Worm (Caenorhabditis elegans): Measurements from ENCODE around the gene marg-1.

marg-1 gene

DNA sequence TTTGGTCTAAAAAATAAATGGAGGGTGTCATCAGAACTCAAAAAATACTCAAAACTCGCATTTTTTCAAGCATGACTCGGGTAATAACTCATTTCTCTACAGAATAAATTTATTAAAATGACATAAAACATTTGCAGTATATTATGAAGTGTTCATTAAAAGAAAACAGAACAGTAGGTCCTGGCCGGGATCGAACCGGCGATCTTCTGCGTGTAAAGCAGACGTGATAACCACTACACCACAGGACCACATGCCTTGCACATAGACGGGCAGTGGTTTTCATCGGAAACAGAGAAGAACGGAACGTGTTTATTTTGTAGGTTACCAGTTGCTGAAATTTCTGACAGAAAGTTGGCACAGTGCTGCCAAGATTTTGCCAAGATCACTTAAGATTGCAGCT, 12.4 kb upstream of the marg-1 start (continued):
- TF ChIP-seq ceh-82 (tag; optimal IDR thresholded peaks at IDR 0.05) (no peak), daf-12 (tag; optimal IDR thresholded peaks at IDR 0.05) (no peak), Y48G9A.11 (GFP tag; IDR thresholded peaks at IDR 0.05) (0 out of 2 replicates have a peak, but pooled peaks have one; percentile 27), gei-8 (GFP tag; optimal IDR thresholded peaks at IDR 0.05) (peak; percentile 28), pha-4 (GFP tag; IDR thresholded peaks at IDR 0.05) (peak; percentile 71; the same call in 1 of the 2 replicates), pha-4 (tag; optimal IDR thresholded peaks at IDR 0.05) (no peak), aha-1 (tag) (peak; percentile 96), zfp-2 (tag; optimal IDR thresholded peaks at IDR 0.05) (no peak), hlh-11 (tag; optimal IDR thresholded peaks at IDR 0.05) (peak; percentile 20), saeg-2 (GFP tag; IDR thresholded peaks at IDR 0.05) (no peak), F37D6.2 (tag; optimal IDR thresholded peaks at IDR 0.05) (no peak), mxl-2 (GFP tag; conservative IDR thresholded peaks at IDR 0.05) (no peak), tag-97 (GFP tag; IDR thresholded peaks at IDR 0.05) (no peak), arid-1 (GFP tag; conservative IDR thresholded peaks at IDR 0.05) (0 out of 2 replicates have a peak, but pooled peaks have one; percentile 26), mdt-29 (GFP tag; IDR thresholded peaks at IDR 0.05) (peak; percentile 57; the same call in 1 of the 2 replicates), lir-3 (tag; optimal IDR thresholded peaks at IDR 0.05) (peak; percentile 50), dpl-1 (GFP tag; optimal IDR thresholded peaks at IDR 0.05) (no peak)

DNA sequence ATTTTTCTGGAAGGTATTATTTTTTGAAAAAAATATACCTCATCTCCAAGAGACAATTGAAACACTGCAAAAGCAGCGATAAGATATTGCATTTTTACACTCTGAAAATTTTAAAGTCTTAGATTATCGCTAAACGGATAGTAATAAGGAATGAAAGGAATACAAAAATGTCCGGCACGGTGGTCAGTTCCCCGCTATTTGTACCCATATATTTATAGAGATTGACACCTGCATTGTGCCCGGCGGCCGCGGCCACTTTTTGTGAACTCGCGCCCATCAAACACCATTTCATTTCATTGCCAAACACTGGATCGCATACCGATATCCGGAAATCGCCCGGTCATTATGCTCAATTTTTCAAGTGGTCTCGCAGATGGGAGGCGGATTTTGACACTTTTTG, 11.8 kb upstream of the marg-1 start, which contains the start of gene idpp-5:
Gene idpp-5 (minus strand): TSS at position 101 of the 400 bp plus-strand sequence.
- no peak for TF ChIP-seq zfp-3 (GFP tag; conservative IDR thresholded peaks at IDR 0.05)
- TF ChIP-seq nhr-77 (tag; optimal IDR thresholded peaks at IDR 0.05) = no peak
- TF ChIP-seq unc-62 (GFP tag; optimal IDR thresholded peaks at IDR 0.05 in 1 of 2) = peak in 1 of 2 experiments; percentile 84
- no peak for TF ChIP-seq unc-62 (tag; optimal IDR thresholded peaks at IDR 0.05)
- no peak for TF ChIP-seq lsy-2 (tag; optimal IDR thresholded peaks at IDR 0.05)
- TF ChIP-seq unc-130 (GFP tag; optimal IDR thresholded peaks at IDR 0.05) = no peak

DNA sequence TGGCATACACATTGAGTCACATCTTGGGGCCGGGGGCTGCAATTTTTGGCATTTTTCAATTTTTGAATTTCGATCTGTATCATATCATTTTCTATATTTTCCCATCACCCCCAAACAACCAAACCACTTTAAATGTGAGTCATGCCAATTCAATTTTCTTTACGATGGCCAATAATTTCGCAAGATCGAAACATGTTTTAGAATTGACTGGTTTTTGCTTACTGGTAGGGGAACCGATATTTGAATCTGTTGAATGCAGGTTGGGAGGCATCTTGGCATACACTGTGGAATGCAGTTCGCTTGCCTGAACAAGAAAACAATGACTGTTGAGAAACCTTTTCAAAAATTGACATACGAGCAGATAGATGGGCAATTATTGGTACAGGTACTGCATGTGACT, 10.2 kb upstream of the marg-1 start:
- no peak for TF ChIP-seq T20F7.1 (GFP tag; optimal IDR thresholded peaks at IDR 0.05)
- peak in 1 of 2 experiments; percentile 73 for TF ChIP-seq unc-62 (GFP tag; optimal IDR thresholded peaks at IDR 0.05 in 1 of 2)
- no peak for TF ChIP-seq unc-62 (tag; optimal IDR thresholded peaks at IDR 0.05)

DNA sequence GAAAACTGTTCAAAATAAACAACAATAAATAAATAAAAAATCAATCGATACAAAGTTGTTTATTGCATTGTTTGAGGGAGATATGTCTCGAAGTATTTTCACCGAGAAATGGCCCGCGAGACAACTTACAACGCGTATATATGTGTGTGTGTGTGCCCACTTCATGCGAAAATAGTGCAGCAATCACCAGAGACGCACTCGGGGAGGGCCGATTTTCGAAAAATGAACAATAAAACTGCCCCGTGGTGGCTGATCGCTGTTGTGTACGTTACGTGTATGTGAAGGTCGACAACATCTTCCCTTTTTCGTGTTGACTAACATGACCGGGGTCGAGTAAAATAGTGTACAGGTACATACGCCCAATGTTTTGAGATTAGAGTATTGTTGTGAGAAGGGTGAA, 7.5 kb upstream of the marg-1 start:
- no peak for TF ChIP-seq jun-1 (tag; optimal IDR thresholded peaks at IDR 0.05)
- no peak for TF ChIP-seq T20F7.1 (GFP tag; optimal IDR thresholded peaks at IDR 0.05)
- peak; percentile 95 for TF ChIP-seq ama-1 (optimal IDR thresholded peaks at IDR 0.05)
- TF ChIP-seq mxl-3 (GFP tag; optimal IDR thresholded peaks at IDR 0.05) = peak; percentile 20
- TF ChIP-seq nhr-6 (tag; optimal IDR thresholded peaks at IDR 0.05) = peak; percentile 19
- TF ChIP-seq nhr-28 (tag; optimal IDR thresholded peaks at IDR 0.05) = peak; percentile 52
- TF ChIP-seq mep-1 (tag; optimal IDR thresholded peaks at IDR 0.05) = peak; percentile 79
- TF ChIP-seq aha-1 (tag) = peak; percentile 91
- peak in 1 of 2 experiments; percentile 30 for TF ChIP-seq lsy-2 (tag; optimal IDR thresholded peaks at IDR 0.05)
- TF ChIP-seq ceh-20 (GFP tag; IDR thresholded peaks at IDR 0.05) = 0 out of 2 replicates have a peak, but pooled peaks have one; percentile 24
- peak; percentile 39 for TF ChIP-seq hlh-11 (tag; optimal IDR thresholded peaks at IDR 0.05)
- TF ChIP-seq dve-1 (tag; optimal IDR thresholded peaks at IDR 0.05; ENCODE audit: insufficient read depth) = peak; percentile 73
- no peak for TF ChIP-seq F44E2.7 (GFP tag; IDR thresholded peaks at IDR 0.05)
- TF ChIP-seq nhr-11 (tag; optimal IDR thresholded peaks at IDR 0.05) = peak; percentile 45
- 0 out of 2 replicates have a peak, but pooled peaks have one; percentile 52 for TF ChIP-seq mdt-29 (GFP tag; IDR thresholded peaks at IDR 0.05)
- TF ChIP-seq pha-4 (GFP tag; IDR thresholded peaks at IDR 0.05) = no peak
- peak; percentile 43 for TF ChIP-seq pha-4 (tag; optimal IDR thresholded peaks at IDR 0.05)
- peak; percentile 78 for TF ChIP-seq hlh-30 (tag; optimal IDR thresholded peaks at IDR 0.05; ENCODE audit: insufficient read depth)
- peak in 1 of 2 experiments; percentile 93 for TF ChIP-seq daf-16 (GFP tag; optimal IDR thresholded peaks at IDR 0.05)
- TF ChIP-seq daf-16 (tag; optimal IDR thresholded peaks at IDR 0.05) = peak; percentile 44
- peak; percentile 10 for TF ChIP-seq nhr-102 (tag; optimal IDR thresholded peaks at IDR 0.05)
- no peak for TF ChIP-seq pqm-1 (tag; optimal IDR thresholded peaks at IDR 0.05)
- no peak for TF ChIP-seq lin-38 (GFP tag; IDR thresholded peaks at IDR 0.05)
- peak; percentile 28 to 66 for TF ChIP-seq mdl-1 (tag; optimal IDR thresholded peaks at IDR 0.05)
- no peak for TF ChIP-seq madf-9 (GFP tag; conservative IDR thresholded peaks at IDR 0.05)
- peak; percentile 87 for TF ChIP-seq nhr-25 (tag; optimal IDR thresholded peaks at IDR 0.05; ENCODE audit: borderline replicate concordance, insufficient read depth)
